Worm (Caenorhabditis elegans) whole organism, young adult: ENCODE measurements around the gene gei-15.

Experiments
- C17E4.6 ChIP-seq: fragments of 200-800 bp; sonication (Bioruptor generic); IDR thresholded peaks from 2 replicates; pipeline ENCODE4 v1.3.6; 2022; ENCODE audit warnings: missing genetic modification reagents, missing genetic modification characterization, missing compliant biosample characterization
- F23B12.7 ChIP-seq: sonication (generic microtip); optimal IDR thresholded peaks from 2 replicates; lab custom pipeline; 2017; ENCODE audit warnings: missing genetic modification characterization, mild to moderate bottlenecking, missing compliant biosample characterization, antibody characterized with exemption, moderate library complexity; ENCODE audit not compliant: insufficient read depth
- F37B4.10 ChIP-seq: fragments of 200-800 bp; sonication (Bioruptor generic); IDR thresholded peaks from 2 replicates; pipeline ENCODE4 v1.3.6; 2022; ENCODE audit warnings: missing genetic modification characterization, missing compliant biosample characterization
- F57C9.4 ChIP-seq: sonication (generic microtip); optimal IDR thresholded peaks from 2 replicates; lab custom pipeline; 2017; ENCODE audit warnings: mild to moderate bottlenecking, missing genetic modification characterization, missing compliant biosample characterization
- Y53F4B.3 ChIP-seq: fragments of 200-800 bp; sonication (Bioruptor generic); IDR thresholded peaks from 2 replicates; pipeline ENCODE4 v1.3.6; 2022; ENCODE audit warnings: missing genetic modification reagents, missing genetic modification characterization, missing compliant biosample characterization
- Y53G8AR.9 ChIP-seq: fragments of 200-800 bp; sonication (Bioruptor generic); conservative IDR thresholded peaks from 2 replicates; pipeline ENCODE4 v1.3.6; 2022; ENCODE audit warnings: missing genetic modification reagents, missing genetic modification characterization, missing compliant biosample characterization
- Y56A3A.18 ChIP-seq: fragments of 200-800 bp; sonication (Bioruptor generic); IDR thresholded peaks from 2 replicates; pipeline ENCODE4 v1.3.6; 2022; ENCODE audit warnings: missing genetic modification reagents, missing genetic modification characterization, missing compliant biosample characterization
- Y67H2A.10 ChIP-seq: fragments of 200-800 bp; sonication (Bioruptor generic); conservative IDR thresholded peaks from 2 replicates; pipeline ENCODE4 v1.3.6; 2022; ENCODE audit warnings: missing genetic modification reagents, missing genetic modification characterization, missing compliant biosample characterization
- Y95B8A.8 ChIP-seq: fragments of 200-800 bp; sonication (Bioruptor generic); IDR thresholded peaks from 2 replicates; pipeline ENCODE4 v1.3.6; 2022; ENCODE audit warnings: missing genetic modification reagents, missing genetic modification characterization, missing compliant biosample characterization
- akir-1 ChIP-seq: fragments of 200-800 bp; sonication (Bioruptor generic); optimal IDR thresholded peaks from 2 replicates; lab custom pipeline; 2018; ENCODE audit warnings: mild to moderate bottlenecking, missing genetic modification characterization, moderate library complexity, missing compliant biosample characterization
- ama-1 ChIP-seq, 3 experiments: fragments of 150-350 bp in 1 of 3; sonication (generic microtip) in 2 of 3; optimal IDR thresholded peaks; 2 replicates each; lab custom pipeline; 2014 to 2018; ENCODE audit warnings: missing biosample characterization in 2 of 3, missing genetic modification characterization in 2 of 3, missing genetic modification reagents in 2 of 3
- aptf-2 ChIP-seq: fragments of 200-800 bp; sonication (Bioruptor generic); conservative IDR thresholded peaks from 2 replicates; pipeline ENCODE4 v1.3.6; 2022; ENCODE audit warnings: missing genetic modification reagents, missing genetic modification characterization, missing compliant biosample characterization
- attf-5 ChIP-seq: fragments of 200-800 bp; sonication (Bioruptor generic); optimal IDR thresholded peaks from 2 replicates; lab custom pipeline; 2018; ENCODE audit warnings: mild to moderate bottlenecking, missing genetic modification characterization, missing compliant biosample characterization
- ccch-3 ChIP-seq: fragments of 200-800 bp; sonication (Bioruptor generic); optimal IDR thresholded peaks from 2 replicates; lab custom pipeline; 2018; ENCODE audit warnings: mild to moderate bottlenecking, missing genetic modification characterization, missing compliant biosample characterization
- ceh-100 ChIP-seq: fragments of 200-800 bp; sonication (Bioruptor generic); IDR thresholded peaks from 2 replicates; pipeline ENCODE4 v1.3.6; 2022; ENCODE audit warnings: missing genetic modification reagents, missing genetic modification characterization, missing compliant biosample characterization
- ceh-27 ChIP-seq: fragments of 200-800 bp; sonication (Bioruptor generic); optimal IDR thresholded peaks from 2 replicates; lab custom pipeline; 2018; ENCODE audit warnings: mild to moderate bottlenecking, missing genetic modification characterization, moderate library complexity, missing compliant biosample characterization
- ceh-40 ChIP-seq: fragments of 200-800 bp; sonication (Bioruptor generic); IDR thresholded peaks from 2 replicates; pipeline ENCODE4 v1.3.6; 2022; ENCODE audit warnings: missing genetic modification characterization, missing compliant biosample characterization
- ceh-79 ChIP-seq: sonication (generic microtip); optimal IDR thresholded peaks from 2 replicates; lab custom pipeline; 2017; ENCODE audit warnings: mild to moderate bottlenecking, missing genetic modification characterization, missing compliant biosample characterization
- die-1 ChIP-seq: sonication (generic microtip); optimal IDR thresholded peaks from 2 replicates; lab custom pipeline; 2016; ENCODE audit warnings: missing genotype, mild to moderate bottlenecking, missing genetic modification characterization, missing compliant biosample characterization
- dox-1 ChIP-seq: fragments of 200-800 bp; sonication (Bioruptor generic); IDR thresholded peaks from 2 replicates; pipeline ENCODE4 v1.3.6; 2022; ENCODE audit warnings: missing genetic modification reagents, missing genetic modification characterization, missing compliant biosample characterization
- ekl-4 ChIP-seq: fragments of 200-800 bp; sonication (Bioruptor generic); IDR thresholded peaks from 2 replicates; pipeline ENCODE4 v1.3.6; 2022; ENCODE audit warnings: missing genetic modification reagents, missing genetic modification characterization, missing compliant biosample characterization
- fkh-3 ChIP-seq: sonication (generic microtip); optimal IDR thresholded peaks from 2 replicates; lab custom pipeline; 2016; ENCODE audit warnings: mild to moderate bottlenecking, missing genetic modification characterization, missing compliant biosample characterization
- gei-17 ChIP-seq: fragments of 200-800 bp; sonication (Bioruptor generic); optimal IDR thresholded peaks from 2 replicates; lab custom pipeline; 2018; ENCODE audit warnings: mild to moderate bottlenecking, missing genetic modification characterization, missing compliant biosample characterization
- hlh-26 ChIP-seq: fragments of 200-800 bp; sonication (Bioruptor generic); conservative IDR thresholded peaks from 2 replicates; pipeline ENCODE4 v1.3.6; 2022; ENCODE audit warnings: missing genetic modification reagents, missing genetic modification characterization, missing compliant biosample characterization
- hrde-1 ChIP-seq: sonication (generic microtip); optimal IDR thresholded peaks from 2 replicates; lab custom pipeline; 2016; ENCODE audit warnings: missing genetic modification characterization, mild to moderate bottlenecking, missing compliant biosample characterization, moderate library complexity, missing genotype, missing genetic modification reagents, borderline replicate concordance
- lag-1 ChIP-seq: fragments of 200-800 bp; sonication (Bioruptor generic); IDR thresholded peaks from 2 replicates; pipeline ENCODE4 v1.3.6; 2022; ENCODE audit warnings: missing genetic modification reagents, missing genetic modification characterization, missing compliant biosample characterization
- let-526 ChIP-seq: fragments of 200-800 bp; sonication (Bioruptor generic); IDR thresholded peaks from 2 replicates; pipeline ENCODE4 v1.3.6; 2022; ENCODE audit warnings: missing genetic modification reagents, missing genetic modification characterization, missing compliant biosample characterization
- lin-35 ChIP-seq, 3 experiments: fragments of 150-350 bp in 2 of 3; sonication (generic microtip) in 1 of 3; optimal IDR thresholded peaks; 2 replicates each; lab custom pipeline; 2014 to 2018; ENCODE audit warnings: missing biosample characterization in 3 of 3, missing genetic modification characterization in 3 of 3, missing genetic modification reagents in 3 of 3
- lin-40 ChIP-seq: sonication (generic microtip); optimal IDR thresholded peaks from 2 replicates; lab custom pipeline; 2016; ENCODE audit warnings: missing genetic modification characterization, mild to moderate bottlenecking, missing compliant biosample characterization, missing genotype, missing genetic modification reagents
- lin-54 ChIP-seq: fragments of 200-800 bp; sonication (Bioruptor generic); optimal IDR thresholded peaks from 2 replicates; lab custom pipeline; 2018; ENCODE audit warnings: mild to moderate bottlenecking, missing genetic modification characterization, missing compliant biosample characterization
- lir-1 ChIP-seq: fragments of 200-800 bp; sonication (Bioruptor generic); conservative IDR thresholded peaks from 2 replicates; pipeline ENCODE4 v1.3.6; 2022; ENCODE audit warnings: missing genetic modification reagents, missing genetic modification characterization, missing compliant biosample characterization
- madf-6 ChIP-seq: fragments of 200-800 bp; sonication (Bioruptor generic); IDR thresholded peaks from 2 replicates; pipeline ENCODE4 v1.3.6; 2022; ENCODE audit warnings: missing genetic modification reagents, missing genetic modification characterization, missing compliant biosample characterization
- madf-8 ChIP-seq: fragments of 200-800 bp; sonication (Bioruptor generic); conservative IDR thresholded peaks from 2 replicates; pipeline ENCODE4 v1.3.6; 2022; ENCODE audit warnings: missing genetic modification reagents, missing genetic modification characterization, missing compliant biosample characterization
- nhr-179 ChIP-seq: sonication (generic microtip); optimal IDR thresholded peaks from 2 replicates; lab custom pipeline; 2016; ENCODE audit warnings: mild to moderate bottlenecking, missing genetic modification characterization, missing compliant biosample characterization
- nhr-80 ChIP-seq: sonication (generic microtip); optimal IDR thresholded peaks from 2 replicates; lab custom pipeline; 2016; ENCODE audit warnings: missing genetic modification characterization, missing compliant biosample characterization
- nhr-90 ChIP-seq: sonication (generic microtip); optimal IDR thresholded peaks from 2 replicates; lab custom pipeline; 2016; ENCODE audit warnings: missing genotype, mild to moderate bottlenecking, missing genetic modification characterization, missing compliant biosample characterization
- rec-8 ChIP-seq, 2 experiments: sonication (generic microtip); optimal IDR thresholded peaks; 2 replicates each; lab custom pipeline; 2016; ENCODE audit warnings: mild to moderate bottlenecking in 2 of 2, missing genetic modification characterization in 2 of 2, missing genetic modification reagents in 2 of 2, missing genotype in 2 of 2, missing biosample characterization in 1 of 2, missing compliant biosample characterization in 1 of 2, moderate library complexity in 1 of 2
- repo-1 ChIP-seq: sonication (generic microtip); optimal IDR thresholded peaks from 2 replicates; lab custom pipeline; 2017; ENCODE audit warnings: mild to moderate bottlenecking, missing genetic modification characterization, missing compliant biosample characterization
- sea-2 ChIP-seq: fragments of 200-800 bp; sonication (Bioruptor generic); IDR thresholded peaks from 2 replicates; pipeline ENCODE4 v1.3.6; 2022; ENCODE audit warnings: missing genetic modification characterization, missing compliant biosample characterization
- snpc-4 ChIP-seq, 5 experiments: fragments of 150-350 bp in 1 of 5; sonication (generic microtip) in 4 of 5; optimal IDR thresholded peaks; 2 replicates each; lab custom pipeline; 2014 to 2018; ENCODE audit warnings: missing genetic modification characterization in 5 of 5, missing biosample characterization in 3 of 5, antibody characterized with exemption in 2 of 5, mild to moderate bottlenecking in 2 of 5, missing compliant biosample characterization in 2 of 5, missing genotype in 2 of 5, moderate library complexity in 2 of 5, missing genetic modification reagents in 1 of 5
- sptf-2 ChIP-seq: fragments of 200-800 bp; sonication (Bioruptor generic); optimal IDR thresholded peaks from 2 replicates; lab custom pipeline; 2018; ENCODE audit warnings: mild to moderate bottlenecking, missing genetic modification characterization, missing compliant biosample characterization
- tbp1 ChIP-seq: fragments of 200-800 bp; sonication (Bioruptor generic); optimal IDR thresholded peaks from 2 replicates; lab custom pipeline; 2018; ENCODE audit warnings: mild to moderate bottlenecking, missing genetic modification characterization, missing compliant biosample characterization
- unc-62 ChIP-seq: fragments of 150-350 bp; optimal IDR thresholded peaks from 2 replicates; lab custom pipeline; 2014; ENCODE audit warnings: missing biosample characterization, missing genetic modification reagents, missing genetic modification characterization
- ztf-26 ChIP-seq: sonication (generic microtip); optimal IDR thresholded peaks from 2 replicates; lab custom pipeline; 2017; ENCODE audit warnings: missing genetic modification characterization, missing compliant biosample characterization
- ztf-3 ChIP-seq: fragments of 200-800 bp; sonication (Bioruptor generic); optimal IDR thresholded peaks from 2 replicates; lab custom pipeline; 2018; ENCODE audit warnings: mild to moderate bottlenecking, missing genetic modification characterization, missing compliant biosample characterization

The gei-15 gene

ce11 chrX:6804857-6805256 is 18.2 kb downstream of the gei-15 start (continued):
- TF ChIP-seq madf-8 (GFP tag; lab: Robert Waterston, UW) (no peak), madf-6 (GFP tag; lab: Robert Waterston, UW) (no peak), nhr-80 (tag; lab: Kevin White, UChicago) (peak; percentile 86), ceh-100 (GFP tag; lab: Robert Waterston, UW) (no peak), hlh-26 (GFP tag; lab: Robert Waterston, UW) (no peak), F57C9.4 (tag; lab: Kevin White, UChicago) (no peak), ccch-3 (no peak), aptf-2 (no peak), unc-62 (no peak), ceh-40 (no peak), sptf-2 (no peak), Y56A3A.18 (GFP tag; lab: Robert Waterston, UW) (no peak), gei-17 (no peak), ztf-26 (tag; lab: Kevin White, UChicago) (no peak), die-1 (no peak), Y53G8AR.9 (GFP tag; lab: Robert Waterston, UW) (0 out of 2 replicates have a peak, but pooled peaks have one; percentile 30), lin-35 (GFP tag; optimal IDR thresholded peaks at IDR 0.05; lab: Kevin White, UChicago) (peak in 1 of 3 experiments; percentile 78), lin-54 (GFP tag; lab: Kevin White, UChicago) (peak; percentile 78), nhr-179 (tag; lab: Kevin White, UChicago) (no peak), dox-1 (no peak), Y53F4B.3 (GFP tag; lab: Robert Waterston, UW) (no peak), hrde-1 (no peak), Y67H2A.10 (GFP tag; lab: Robert Waterston, UW) (0 out of 2 replicates have a peak, but pooled peaks have one; percentile 7), akir-1 (GFP tag; lab: Kevin White, UChicago) (no peak), ama-1 (optimal IDR thresholded peaks at IDR 0.05; lab: Kevin White, UChicago) (peak; percentile 12), ama-1 (GFP tag; optimal IDR thresholded peaks at IDR 0.05; lab: Kevin White, UChicago) (no peak), ceh-27 (GFP tag; lab: Kevin White, UChicago) (no peak), tbp1 (GFP tag; lab: Kevin White, UChicago) (peak; percentile 27), Y95B8A.8 (no peak), snpc-4 (GFP tag; optimal IDR thresholded peaks at IDR 0.05; lab: Kevin White, UChicago) (no peak), snpc-4 (tag; optimal IDR thresholded peaks at IDR 0.05; lab: Kevin White, UChicago) (peak in 1 of 4 experiments; percentile 5), C17E4.6 (GFP tag; lab: Robert Waterston, UW) (no peak), ztf-3 (GFP tag; lab: Kevin White, UChicago) (no peak), nhr-90 (tag; lab: Kevin White, UChicago) (no peak), ceh-79 (tag; lab: Kevin White, UChicago) (no peak), repo-1 (tag; lab: Kevin White, UChicago) (no peak), attf-5 (GFP tag; lab: Kevin White, UChicago) (peak; percentile 14), lin-40 (tag; lab: Kevin White, UChicago) (peak; percentile 46), F23B12.7 (tag; lab: Kevin White, UChicago) (no peak), F37B4.10 (GFP tag; lab: Robert Waterston, UW) (no peak), sea-2 (GFP tag; lab: Robert Waterston, UW) (no peak), fkh-3 (tag; lab: Kevin White, UChicago) (no peak), ekl-4 (GFP tag; lab: Robert Waterston, UW) (no peak), rec-8 (tag; optimal IDR thresholded peaks at IDR 0.05; lab: Kevin White, UChicago) (no peak), lir-1 (GFP tag; lab: Robert Waterston, UW) (no peak), let-526 (no peak), lag-1 (no peak)
- TF ChIP-seq, all 124 proteins: peak for 12
